Fruit fly (Drosophila melanogaster) whole organism, embryonic: Measurements from ENCODE around the gene ssp7.
A peak's percentile ranks its signal among the peaks of the same experiment; 100 is the strongest.

Source experiments
- Bdp1 ChIP-seq: fragments of 200-800 bp; sonication (Bioruptor generic); optimal IDR thresholded peaks from 3 replicates; lab custom pipeline; 2016; ENCODE audit warnings: missing biosample characterization, missing genetic modification characterization
- Bgb ChIP-seq: fragments of 200-800 bp; sonication (Bioruptor generic); IDR thresholded peaks from 2 replicates; pipeline ENCODE4 v1.3.6; 2022; ENCODE audit warnings: missing biosample characterization, missing genetic modification characterization; ENCODE audit not compliant: partially characterized antibody
- CG10267 ChIP-seq: fragments of 200-800 bp; sonication (Bioruptor generic); optimal IDR thresholded peaks from 2 replicates; lab custom pipeline; 2018; ENCODE audit warnings: missing biosample characterization, mild to moderate bottlenecking, missing genetic modification characterization, moderate library complexity
- CG11247 ChIP-seq: fragments of 200-800 bp; sonication (Bioruptor generic); IDR thresholded peaks from 2 replicates; pipeline ENCODE4 v1.3.6; 2022; ENCODE audit warnings: missing biosample characterization, missing genetic modification characterization
- CG11560 ChIP-seq: fragments of 200-800 bp; sonication (Bioruptor generic); IDR thresholded peaks from 3 replicates; pipeline ENCODE4 v1.3.6; 2022; ENCODE audit warnings: missing biosample characterization, missing genetic modification characterization
- CG13287 ChIP-seq: fragments of 200-800 bp; sonication (Bioruptor generic); IDR thresholded peaks from 2 replicates; pipeline ENCODE4 v1.3.6; 2022; ENCODE audit warnings: missing biosample characterization, missing genetic modification characterization; ENCODE audit not compliant: partially characterized antibody
- CG14667 ChIP-seq: fragments of 200-800 bp; sonication (Bioruptor generic); IDR thresholded peaks from 2 replicates; pipeline ENCODE4 v1.3.6; 2022; ENCODE audit warnings: missing biosample characterization, missing genetic modification characterization
- CG14965 ChIP-seq: fragments of 200-800 bp; sonication (Bioruptor generic); optimal IDR thresholded peaks from 2 replicates; lab custom pipeline; 2016; ENCODE audit warnings: missing biosample characterization, missing genetic modification characterization, borderline replicate concordance
- CG16813 ChIP-seq: fragments of 200-800 bp; sonication (Bioruptor generic); IDR thresholded peaks from 3 replicates; pipeline ENCODE4 v1.3.6; 2022; ENCODE audit warnings: missing biosample characterization, missing genetic modification characterization; ENCODE audit not compliant: partially characterized antibody
- CG2116 ChIP-seq: fragments of 200-800 bp; sonication (Bioruptor generic); optimal IDR thresholded peaks from 3 replicates; lab custom pipeline; 2018; ENCODE audit warnings: missing biosample characterization, mild to moderate bottlenecking, missing genetic modification characterization
- CG2875 ChIP-seq: fragments of 200-800 bp; sonication (Bioruptor generic); optimal IDR thresholded peaks from 2 replicates; lab custom pipeline; 2017; ENCODE audit warnings: missing biosample characterization, mild to moderate bottlenecking, missing genetic modification characterization, missing genetic modification reagents
- CG32772 ChIP-seq: fragments of 200-800 bp; sonication (Bioruptor generic); IDR thresholded peaks from 2 replicates; pipeline ENCODE4 v1.3.6; 2022; ENCODE audit warnings: missing biosample characterization, missing genetic modification characterization
- CG33557 ChIP-seq: fragments of 200-800 bp; sonication (Bioruptor generic); optimal IDR thresholded peaks from 2 replicates; lab custom pipeline; 2019; ENCODE audit warnings: missing biosample characterization, mild to moderate bottlenecking, missing genetic modification characterization, moderate library complexity
- CG34224 ChIP-seq: fragments of 200-800 bp; sonication (Bioruptor generic); IDR thresholded peaks from 3 replicates; pipeline ENCODE4 v1.3.6; 2022; ENCODE audit warnings: missing biosample characterization, missing genetic modification characterization; ENCODE audit not compliant: partially characterized antibody
- CG42726 ChIP-seq: fragments of 200-800 bp; sonication (Bioruptor generic); IDR thresholded peaks from 2 replicates; pipeline ENCODE4 v1.3.6; 2022; ENCODE audit warnings: missing biosample characterization, missing genetic modification characterization; ENCODE audit not compliant: partially characterized antibody
- CG7786 ChIP-seq: fragments of 200-800 bp; sonication (Bioruptor generic); optimal IDR thresholded peaks from 2 replicates; lab custom pipeline; 2016; ENCODE audit warnings: missing biosample characterization, missing genetic modification characterization
- Camta ChIP-seq: fragments of 200-800 bp; sonication (Bioruptor generic); optimal IDR thresholded peaks from 2 replicates; lab custom pipeline; 2016; ENCODE audit warnings: missing biosample characterization, missing genetic modification characterization
- CkIIα-i1 ChIP-seq: fragments of 200-800 bp; sonication (Bioruptor generic); IDR thresholded peaks from 2 replicates; pipeline ENCODE4 v1.3.6; 2022; ENCODE audit warnings: missing biosample characterization, missing genetic modification characterization
- D ChIP-seq, 2 experiments: fragments of 200-800 bp in 1 of 2; fragments of >200 bp in 1 of 2; sonication (Bioruptor generic) in 1 of 2; optimal IDR thresholded peaks; 2 replicates in 1 of 2; 3 replicates in 1 of 2; lab custom pipeline; 2017; ENCODE audit warnings: mild to moderate bottlenecking in 1 of 2, missing biosample characterization in 1 of 2, missing genetic modification characterization in 1 of 2, missing genetic modification reagents in 1 of 2
- D19A ChIP-seq: fragments of 200-800 bp; optimal IDR thresholded peaks from 3 replicates; lab custom pipeline; 2019; ENCODE audit warnings: missing biosample characterization, mild to moderate bottlenecking, missing genetic modification characterization, moderate library complexity
- Dek ChIP-seq: fragments of 200-800 bp; sonication (Bioruptor generic); optimal IDR thresholded peaks from 3 replicates; lab custom pipeline; 2019; ENCODE audit warnings: missing biosample characterization, mild to moderate bottlenecking, missing genetic modification characterization, moderate library complexity
- Dip2 ChIP-seq: fragments of 200-800 bp; sonication (Bioruptor generic); IDR thresholded peaks from 2 replicates; pipeline ENCODE4 v1.3.6; 2022; ENCODE audit warnings: missing biosample characterization, missing genetic modification characterization
- Dp ChIP-seq: fragments of 200-800 bp; sonication (Bioruptor generic); optimal IDR thresholded peaks from 2 replicates; lab custom pipeline; 2018; ENCODE audit warnings: missing biosample characterization, mild to moderate bottlenecking, missing genetic modification characterization, moderate library complexity
- Dref ChIP-seq: fragments of 200-800 bp; sonication (Bioruptor generic); IDR thresholded peaks from 2 replicates; pipeline ENCODE4 v1.3.6; 2022; ENCODE audit warnings: missing biosample characterization, missing genetic modification characterization
- HLH4C ChIP-seq: fragments of 200-800 bp; sonication (Bioruptor generic); IDR thresholded peaks from 3 replicates; pipeline ENCODE4 v1.3.6; 2022; ENCODE audit warnings: missing biosample characterization, missing genetic modification characterization; ENCODE audit not compliant: partially characterized antibody
- MTF-1 ChIP-seq: fragments of 200-800 bp; sonication (Bioruptor generic); optimal IDR thresholded peaks from 2 replicates; lab custom pipeline; 2018; ENCODE audit warnings: missing biosample characterization, mild to moderate bottlenecking, missing genetic modification characterization, borderline replicate concordance
- Nf-YC ChIP-seq: fragments of 200-800 bp; optimal IDR thresholded peaks from 3 replicates; lab custom pipeline; 2019; ENCODE audit warnings: missing biosample characterization, mild to moderate bottlenecking, missing genetic modification characterization, moderate library complexity
- Tbp ChIP-seq: fragments of >200 bp; optimal IDR thresholded peaks from 2 replicates; lab custom pipeline; 2018; ENCODE audit warnings: missing biosample characterization, missing genetic modification characterization
- YL-1 ChIP-seq: fragments of 200-800 bp; sonication (Bioruptor generic); optimal IDR thresholded peaks from 3 replicates; lab custom pipeline; 2017; ENCODE audit warnings: missing biosample characterization, mild to moderate bottlenecking, missing genetic modification characterization
- ab ChIP-seq: fragments of 200-800 bp; sonication (Bioruptor generic); optimal IDR thresholded peaks from 2 replicates; lab custom pipeline; 2016; ENCODE audit warnings: missing biosample characterization, missing genetic modification characterization
- amos ChIP-seq: fragments of 200-800 bp; sonication (Bioruptor generic); IDR thresholded peaks from 2 replicates; pipeline ENCODE4 v1.3.6; 2022; ENCODE audit warnings: missing biosample characterization, missing genetic modification characterization; ENCODE audit not compliant: partially characterized antibody
- bcd ChIP-seq: fragments of 200-800 bp; sonication (Bioruptor generic); optimal IDR thresholded peaks from 2 replicates; lab custom pipeline; 2017; ENCODE audit warnings: missing biosample characterization, mild to moderate bottlenecking, missing genetic modification characterization
- cas ChIP-seq: fragments of 200-800 bp; sonication (Bioruptor generic); IDR thresholded peaks from 2 replicates; pipeline ENCODE4 v1.3.6; 2022; ENCODE audit warnings: missing biosample characterization, missing genetic modification characterization
- dmrt11E ChIP-seq: fragments of 200-800 bp; sonication (Bioruptor generic); optimal IDR thresholded peaks from 3 replicates; lab custom pipeline; 2018; ENCODE audit warnings: missing biosample characterization, mild to moderate bottlenecking, missing genetic modification characterization, moderate library complexity
- fd3F ChIP-seq: fragments of 200-800 bp; sonication (Bioruptor generic); optimal IDR thresholded peaks from 2 replicates; lab custom pipeline; 2018; ENCODE audit warnings: missing biosample characterization, mild to moderate bottlenecking, missing genetic modification characterization, moderate library complexity
- h ChIP-seq: fragments of >200 bp; optimal IDR thresholded peaks from 2 replicates; lab custom pipeline; 2017
- hbn ChIP-seq: fragments of 200-800 bp; sonication (Bioruptor generic); IDR thresholded peaks from 2 replicates; pipeline ENCODE4 v1.3.6; 2022; ENCODE audit warnings: missing biosample characterization, missing genetic modification characterization; ENCODE audit not compliant: partially characterized antibody
- jumu ChIP-seq: fragments of 200-800 bp; sonication (Bioruptor generic); optimal IDR thresholded peaks from 3 replicates; lab custom pipeline; 2016; ENCODE audit warnings: missing biosample characterization, missing genetic modification characterization
- kay ChIP-seq: fragments of 200-800 bp; sonication (Bioruptor generic); optimal IDR thresholded peaks from 2 replicates; lab custom pipeline; 2016; ENCODE audit warnings: missing biosample characterization, missing genetic modification characterization
- mirr ChIP-seq: fragments of 200-800 bp; sonication (Bioruptor generic); optimal IDR thresholded peaks from 3 replicates; lab custom pipeline; 2018; ENCODE audit warnings: missing biosample characterization, mild to moderate bottlenecking, missing genetic modification characterization
- odd ChIP-seq: fragments of 200-800 bp; sonication (Bioruptor generic); optimal IDR thresholded peaks from 2 replicates; lab custom pipeline; 2017; ENCODE audit warnings: missing biosample characterization, mild to moderate bottlenecking, missing genetic modification characterization
- pfk ChIP-seq: fragments of 200-800 bp; sonication (Bioruptor generic); optimal IDR thresholded peaks from 2 replicates; lab custom pipeline; 2018; ENCODE audit warnings: missing biosample characterization, mild to moderate bottlenecking, missing genetic modification characterization, moderate library complexity
- repo ChIP-seq: fragments of 200-800 bp; sonication (Bioruptor generic); optimal IDR thresholded peaks from 2 replicates; lab custom pipeline; 2016; ENCODE audit warnings: missing biosample characterization, missing genetic modification characterization
- sens ChIP-seq: fragments of 200-800 bp; sonication (Bioruptor generic); peaks from one replicate; lab custom pipeline; 2016; ENCODE audit warnings: missing biosample characterization, missing genetic modification characterization
- tin ChIP-seq: fragments of 200-800 bp; sonication (Bioruptor generic); optimal IDR thresholded peaks from 3 replicates; lab custom pipeline; 2016; ENCODE audit warnings: missing biosample characterization, missing genetic modification characterization
- trem ChIP-seq: fragments of 200-800 bp; optimal IDR thresholded peaks from 3 replicates; lab custom pipeline; 2019; ENCODE audit warnings: missing biosample characterization, mild to moderate bottlenecking, missing genetic modification characterization, moderate library complexity
- unc-4 ChIP-seq: fragments of 200-800 bp; sonication (Bioruptor generic); IDR thresholded peaks from 2 replicates; pipeline ENCODE4 v1.3.6; 2022; ENCODE audit warnings: missing biosample characterization, missing genetic modification characterization; ENCODE audit not compliant: partially characterized antibody
- vvl ChIP-seq: fragments of 200-800 bp; sonication (Bioruptor generic); IDR thresholded peaks from 2 replicates; pipeline ENCODE4 v1.3.6; 2022; ENCODE audit warnings: missing biosample characterization, missing genetic modification characterization
- z ChIP-seq: fragments of 200-800 bp; sonication (Bioruptor generic); IDR thresholded peaks from 3 replicates; pipeline ENCODE4 v1.3.6; 2022; ENCODE audit warnings: missing biosample characterization, missing genetic modification characterization
- zen2 ChIP-seq: fragments of 200-800 bp; sonication (Bioruptor generic); IDR thresholded peaks from 3 replicates; pipeline ENCODE4 v1.3.6; 2022; ENCODE audit warnings: missing biosample characterization, missing genetic modification characterization; ENCODE audit not compliant: partially characterized antibody

Gene ssp7

dm6 chrX:11090161-11090560, 49.9 kb downstream of the ssp7 start, which contains the start of gene CG2076 (continued):
- TF ChIP-seq dmrt11E (tag; lab: Kevin White, UChicago): no peak
- peak; percentile 84 for TF ChIP-seq unc-4
- TF ChIP-seq z (GFP tag; lab: Robert Waterston, UW): no peak
- peak; percentile 93 for TF ChIP-seq CG11560 (tag; lab: Robert Waterston, UW)
- no peak for TF ChIP-seq CkIIα-i1 (GFP tag; lab: Robert Waterston, UW)
- no peak for TF ChIP-seq fd3F (GFP tag; lab: Kevin White, UChicago)
- TF ChIP-seq CG7786: no peak
- TF ChIP-seq pfk (GFP tag; lab: Kevin White, UChicago): no peak
- TF ChIP-seq CG10267: no peak
- TF ChIP-seq CG14965 (GFP tag; lab: Kevin White, UChicago): no peak
- no peak for TF ChIP-seq h (lab: Kevin White, UChicago)
- no peak for TF ChIP-seq Dip2 (GFP tag; lab: Robert Waterston, UW)
- TF ChIP-seq tin (GFP tag; lab: Kevin White, UChicago): no peak
- no peak for TF ChIP-seq CG2875 (GFP tag; lab: Kevin White, UChicago)
- no peak for TF ChIP-seq CG33557 (GFP tag; lab: Kevin White, UChicago)
- peak; percentile 87 for TF ChIP-seq Dref
- no peak for TF ChIP-seq CG11247 (GFP tag; lab: Robert Waterston, UW)
- TF ChIP-seq kay: no peak
- peak; percentile 84 for TF ChIP-seq amos
- TF ChIP-seq zen2: peak; percentile 87; the same call in 2 of the 3 replicates
- TF ChIP-seq CG16813 (GFP tag; lab: Robert Waterston, UW): peak; percentile 89
- peak; percentile 41 for TF ChIP-seq sens (GFP tag; lab: Kevin White, UChicago)
- TF ChIP-seq YL-1 (GFP tag; lab: Kevin White, UChicago): no peak
- no peak for TF ChIP-seq odd (GFP tag; lab: Kevin White, UChicago)
- peak; percentile 73 for TF ChIP-seq CG2116
- no peak for TF ChIP-seq jumu (GFP tag; lab: Kevin White, UChicago)
- TF ChIP-seq CG32772 (GFP tag; lab: Robert Waterston, UW): no peak
- no peak for TF ChIP-seq CG14667
- 0 out of 2 replicates have a peak, but pooled peaks have one; percentile 11 for TF ChIP-seq vvl
- no peak for TF ChIP-seq repo (GFP tag; lab: Kevin White, UChicago)
- TF ChIP-seq bcd (GFP tag; lab: Kevin White, UChicago): no peak
- peak; percentile 58; the same call in 1 of the 2 replicates for TF ChIP-seq CG42726 (GFP tag; lab: Robert Waterston, UW)
- peak; percentile 93 for TF ChIP-seq CG34224
- TF ChIP-seq HLH4C: peak; percentile 97
- no peak for TF ChIP-seq ab (GFP tag; lab: Kevin White, UChicago)
- no peak for TF ChIP-seq Dek (tag; lab: Kevin White, UChicago)
- no peak for TF ChIP-seq mirr (GFP tag; lab: Kevin White, UChicago)
- peak; percentile 30 for TF ChIP-seq trem
- no peak for TF ChIP-seq Bdp1 (GFP tag; lab: Kevin White, UChicago)
- TF ChIP-seq Nf-YC (tag; lab: Kevin White, UChicago): no peak
- TF ChIP-seq MTF-1: no peak
- peak; percentile 94 for TF ChIP-seq CG13287 (GFP tag; lab: Robert Waterston, UW)
- TF ChIP-seq hbn: peak; percentile 72
- no peak for TF ChIP-seq D19A (tag; lab: Kevin White, UChicago)
- peak; percentile 92 for TF ChIP-seq Bgb (GFP tag; lab: Robert Waterston, UW)
- TF ChIP-seq Tbp (GFP tag; lab: Kevin White, UChicago): no peak
- no peak for TF ChIP-seq D (optimal IDR thresholded peaks at IDR 0.05; lab: Kevin White, UChicago)
- TF ChIP-seq D (GFP tag; optimal IDR thresholded peaks at IDR 0.05; lab: Kevin White, UChicago): no peak
- TF ChIP-seq Dp (GFP tag; lab: Kevin White, UChicago): peak; percentile 77
- TF ChIP-seq Camta (GFP tag; lab: Kevin White, UChicago): no peak
- no peak for TF ChIP-seq cas
